Fruit fly (Drosophila melanogaster): Measurements from ENCODE around the gene CG13392.

DNA sequence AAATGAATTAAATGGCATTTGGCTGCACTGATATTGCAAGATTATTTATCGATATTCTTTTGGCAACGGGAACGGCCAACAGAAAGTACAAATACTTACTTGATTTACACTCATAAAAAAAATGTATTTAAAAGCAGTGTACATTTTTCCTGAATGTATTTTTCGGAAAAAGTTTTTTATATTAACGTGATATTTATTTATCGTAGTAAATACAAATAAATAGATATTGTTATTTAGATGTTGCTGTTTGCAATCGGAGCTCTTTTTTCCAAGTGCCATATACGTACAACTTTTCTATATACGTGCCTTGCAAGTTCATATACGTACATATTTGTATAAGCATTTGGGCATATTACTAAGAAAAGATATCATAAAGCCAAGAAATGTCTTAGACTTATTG is 31.3 kb downstream of the CG13392 start:
- no peak for TF ChIP-seq CG8478 (optimal IDR thresholded peaks at IDR 0.05)
- no peak for TF ChIP-seq CTCF (optimal IDR thresholded peaks at IDR 0.05)

Measured in S2 (cell line).